Fruit fly (Drosophila melanogaster) whole organism, embryonic: Measurements from ENCODE around the gene Alp13.

Experiments
- CG10321 ChIP-seq: fragments of 200-800 bp; sonication (Bioruptor generic); IDR thresholded peaks from 2 replicates; pipeline ENCODE4 v1.3.6; 2022; ENCODE audit warnings: missing biosample characterization, missing genetic modification characterization
- CG9215 ChIP-seq: fragments of 200-800 bp; sonication (Bioruptor generic); IDR thresholded peaks from 2 replicates; pipeline ENCODE4 v1.3.6; 2022; ENCODE audit warnings: missing biosample characterization, missing genetic modification characterization
- H15 ChIP-seq: fragments of 200-800 bp; sonication (Bioruptor generic); IDR thresholded peaks from 3 replicates; pipeline ENCODE4 v1.3.6; 2022; ENCODE audit warnings: missing biosample characterization, missing genetic modification characterization
- Spps ChIP-seq: fragments of 200-800 bp; sonication (Bioruptor generic); optimal IDR thresholded peaks from 2 replicates; lab custom pipeline; 2018; ENCODE audit warnings: missing biosample characterization, mild to moderate bottlenecking, missing genetic modification characterization
- aop ChIP-seq: fragments of 200-800 bp; sonication (Bioruptor generic); IDR thresholded peaks from 2 replicates; pipeline ENCODE4 v1.3.6; 2022; ENCODE audit warnings: missing biosample characterization, missing genetic modification characterization
- bowl ChIP-seq: fragments of 200-800 bp; sonication (Bioruptor generic); IDR thresholded peaks from 2 replicates; pipeline ENCODE4 v1.3.6; 2022; ENCODE audit warnings: missing biosample characterization, missing genetic modification characterization
- mirr ChIP-seq: fragments of 200-800 bp; sonication (Bioruptor generic); optimal IDR thresholded peaks from 3 replicates; lab custom pipeline; 2018; ENCODE audit warnings: missing biosample characterization, mild to moderate bottlenecking, missing genetic modification characterization
- mld ChIP-seq: fragments of 200-800 bp; sonication (Bioruptor generic); IDR thresholded peaks from 3 replicates; pipeline ENCODE4 v1.3.6; 2022; ENCODE audit warnings: missing biosample characterization, missing genetic modification characterization; ENCODE audit not compliant: partially characterized antibody
- pb ChIP-seq: fragments of 200-800 bp; sonication (Bioruptor generic); optimal IDR thresholded peaks from 3 replicates; lab custom pipeline; 2016; ENCODE audit warnings: missing biosample characterization, missing genetic modification characterization
- sisA ChIP-seq: fragments of 200-800 bp; sonication (Bioruptor generic); IDR thresholded peaks from 2 replicates; pipeline ENCODE4 v1.3.6; 2022; ENCODE audit warnings: missing biosample characterization, missing genetic modification characterization
- tll ChIP-seq, 2 experiments: fragments of 200-800 bp in 1 of 2; fragments of >200 bp in 1 of 2; sonication (Bioruptor generic) in 1 of 2; optimal IDR thresholded peaks; 2 replicates each; lab custom pipeline; 2017 to 2019; ENCODE audit warnings: missing biosample characterization in 2 of 2, missing genetic modification characterization in 2 of 2, mild to moderate bottlenecking in 1 of 2, moderate library complexity in 1 of 2
- twi ChIP-seq: fragments of 200-800 bp; optimal IDR thresholded peaks from 2 replicates; lab custom pipeline; 2019; ENCODE audit warnings: missing biosample characterization, mild to moderate bottlenecking, missing genetic modification characterization, moderate library complexity
- zf30C ChIP-seq: fragments of 200-800 bp; sonication (Bioruptor generic); optimal IDR thresholded peaks from 3 replicates; lab custom pipeline; 2018; ENCODE audit warnings: missing biosample characterization, mild to moderate bottlenecking, missing genetic modification characterization

dm6 chr3R:10052695-10053382, 22.3 kb downstream of the Alp13 start, which contains the start of the genes Fancl and Npc2e:
- TF ChIP-seq H15 (GFP tag; lab: Robert Waterston, UW) (no peak), twi (tag; lab: Kevin White, UChicago) (no peak), Spps (tag; lab: Kevin White, UChicago) (no peak), CG9215 (GFP tag; lab: Robert Waterston, UW) (no peak), tll (GFP tag; optimal IDR thresholded peaks at IDR 0.05; lab: Kevin White, UChicago) (no peak), zf30C (GFP tag; lab: Kevin White, UChicago) (no peak), aop (GFP tag; lab: Robert Waterston, UW) (no peak), pb (no peak), bowl (GFP tag; lab: Robert Waterston, UW) (no peak), sisA (GFP tag; lab: Robert Waterston, UW) (no peak), mirr (no peak), CG10321 (no peak), mld (GFP tag; lab: Robert Waterston, UW) (no peak)
